Worm (Caenorhabditis elegans) whole organism, mixed stage, embryonic: ENCODE data around the gene C35B1.4.

Experiments used
- M03D4.4 ChIP-seq: sonication (generic microtip); optimal IDR thresholded peaks from 2 replicates; lab custom pipeline; 2017; ENCODE audit warnings: mild to moderate bottlenecking, missing genetic modification characterization, missing compliant biosample characterization
- bed-3 ChIP-seq: fragments of 200-800 bp; sonication (Bioruptor generic); optimal IDR thresholded peaks from 3 replicates; lab custom pipeline; 2018; ENCODE audit warnings: mild to moderate bottlenecking, missing genetic modification characterization, moderate library complexity, missing compliant biosample characterization
- blmp-1 ChIP-seq: fragments of 150-350 bp; optimal IDR thresholded peaks from 2 replicates; lab custom pipeline; 2014; ENCODE audit warnings: missing biosample characterization, missing genetic modification characterization
- ceh-39 ChIP-seq: fragments of 150-350 bp; optimal IDR thresholded peaks from 2 replicates; lab custom pipeline; 2014; ENCODE audit warnings: missing biosample characterization, missing genetic modification characterization
- ceh-43 ChIP-seq: fragments of 200-800 bp; sonication (Bioruptor generic); optimal IDR thresholded peaks from 2 replicates; lab custom pipeline; 2018; ENCODE audit warnings: mild to moderate bottlenecking, missing genetic modification characterization, moderate library complexity, missing compliant biosample characterization
- ceh-83 ChIP-seq: fragments of 200-800 bp; sonication (Bioruptor generic); optimal IDR thresholded peaks from 2 replicates; lab custom pipeline; 2018; ENCODE audit warnings: mild to moderate bottlenecking, missing genetic modification characterization, missing compliant biosample characterization
- ces-1 ChIP-seq: fragments of 150-350 bp; optimal IDR thresholded peaks from 2 replicates; lab custom pipeline; 2014; ENCODE audit warnings: missing biosample characterization, missing genetic modification reagents, missing genetic modification characterization
- cnd-1 ChIP-seq: fragments of 200-800 bp; sonication (Bioruptor generic); optimal IDR thresholded peaks from 2 replicates; lab custom pipeline; 2018; ENCODE audit warnings: mild to moderate bottlenecking, missing genetic modification characterization, missing compliant biosample characterization
- drap-1 ChIP-seq: fragments of 200-800 bp; sonication (Bioruptor generic); optimal IDR thresholded peaks from 3 replicates; lab custom pipeline; 2018; ENCODE audit warnings: mild to moderate bottlenecking, missing genetic modification characterization, missing compliant biosample characterization
- elt-1 ChIP-seq: sonication (generic microtip); optimal IDR thresholded peaks from 2 replicates; lab custom pipeline; 2017; ENCODE audit warnings: missing genetic modification characterization, mild to moderate bottlenecking, missing compliant biosample characterization, antibody characterized with exemption, moderate library complexity, borderline replicate concordance; ENCODE audit not compliant: insufficient read depth
- elt-3 ChIP-seq: fragments of 150-350 bp; optimal IDR thresholded peaks from 2 replicates; lab custom pipeline; 2014; ENCODE audit warnings: missing biosample characterization, missing genetic modification characterization
- flh-1 ChIP-seq: fragments of 200-800 bp; sonication (Bioruptor generic); optimal IDR thresholded peaks from 2 replicates; lab custom pipeline; 2018; ENCODE audit warnings: mild to moderate bottlenecking, missing genetic modification characterization, moderate library complexity, missing compliant biosample characterization
- ham-2 ChIP-seq: fragments of 200-800 bp; sonication (Bioruptor generic); optimal IDR thresholded peaks from 2 replicates; lab custom pipeline; 2018; ENCODE audit warnings: mild to moderate bottlenecking, missing genetic modification characterization, missing compliant biosample characterization
- hlh-1 ChIP-seq: fragments of 150-350 bp; optimal IDR thresholded peaks from 2 replicates; lab custom pipeline; 2014; ENCODE audit warnings: missing biosample characterization, missing genetic modification reagents, missing genetic modification characterization
- lin-32 ChIP-seq: fragments of 200-800 bp; sonication (Bioruptor generic); optimal IDR thresholded peaks from 2 replicates; lab custom pipeline; 2018; ENCODE audit warnings: mild to moderate bottlenecking, missing genetic modification characterization, missing compliant biosample characterization
- lsy-2 ChIP-seq: fragments of 150-350 bp; optimal IDR thresholded peaks from 2 replicates; lab custom pipeline; 2014; ENCODE audit warnings: missing biosample characterization, missing genetic modification characterization
- mab-5 ChIP-seq: fragments of 150-350 bp; optimal IDR thresholded peaks from 2 replicates; lab custom pipeline; 2014; ENCODE audit warnings: missing biosample characterization, missing genetic modification characterization
- mep-1 ChIP-seq: fragments of 150-350 bp; optimal IDR thresholded peaks from 2 replicates; lab custom pipeline; 2017; ENCODE audit warnings: missing biosample characterization, missing genetic modification reagents, missing genetic modification characterization, inconsistent platforms
- mls-2 ChIP-seq: sonication (generic microtip); optimal IDR thresholded peaks from 2 replicates; lab custom pipeline; 2016; ENCODE audit warnings: mild to moderate bottlenecking, missing genetic modification characterization, moderate library complexity, missing compliant biosample characterization
- nhr-2 ChIP-seq: fragments of 150-350 bp; optimal IDR thresholded peaks from 2 replicates; lab custom pipeline; 2014; ENCODE audit warnings: missing biosample characterization, missing genetic modification characterization
- nhr-237 ChIP-seq: fragments of 150-350 bp; optimal IDR thresholded peaks from 2 replicates; lab custom pipeline; 2014; ENCODE audit warnings: missing biosample characterization, missing genetic modification characterization
- nhr-76 ChIP-seq: sonication (generic microtip); optimal IDR thresholded peaks from 2 replicates; lab custom pipeline; 2017; ENCODE audit warnings: missing biosample characterization, missing genetic modification characterization
- pha-4 ChIP-seq: fragments of 150-350 bp; optimal IDR thresholded peaks from 2 replicates; lab custom pipeline; 2018; ENCODE audit warnings: missing biosample characterization, missing genetic modification reagents, missing genetic modification characterization
- sem-2 ChIP-seq: fragments of 200-800 bp; sonication (Bioruptor generic); optimal IDR thresholded peaks from 2 replicates; lab custom pipeline; 2018; ENCODE audit warnings: mild to moderate bottlenecking, missing genetic modification characterization, missing compliant biosample characterization
- sptf-1 ChIP-seq: sonication (generic microtip); optimal IDR thresholded peaks from 2 replicates; lab custom pipeline; 2017; ENCODE audit warnings: mild to moderate bottlenecking, missing genetic modification characterization, moderate library complexity, missing compliant biosample characterization
- tbx-8 ChIP-seq: fragments of 200-800 bp; sonication (Bioruptor generic); optimal IDR thresholded peaks from 2 replicates; lab custom pipeline; 2018; ENCODE audit warnings: mild to moderate bottlenecking, missing genetic modification characterization, moderate library complexity, missing compliant biosample characterization
- unc-120 ChIP-seq: sonication (generic microtip); optimal IDR thresholded peaks from 2 replicates; lab custom pipeline; 2017; ENCODE audit warnings: missing genetic modification characterization, missing compliant biosample characterization; ENCODE audit not compliant: poor library complexity, severe bottlenecking
- unc-39 ChIP-seq: fragments of 150-350 bp; optimal IDR thresholded peaks from 2 replicates; lab custom pipeline; 2014; ENCODE audit warnings: missing biosample characterization, missing genetic modification characterization
- unc-62 ChIP-seq: fragments of 150-350 bp; optimal IDR thresholded peaks from 2 replicates; lab custom pipeline; 2014; ENCODE audit warnings: missing biosample characterization, missing genetic modification reagents, missing genetic modification characterization
- ztf-11 ChIP-seq: fragments of 150-350 bp; optimal IDR thresholded peaks from 2 replicates; lab custom pipeline; 2014; ENCODE audit warnings: missing biosample characterization, missing genetic modification characterization

Gene C35B1.4

DNA sequence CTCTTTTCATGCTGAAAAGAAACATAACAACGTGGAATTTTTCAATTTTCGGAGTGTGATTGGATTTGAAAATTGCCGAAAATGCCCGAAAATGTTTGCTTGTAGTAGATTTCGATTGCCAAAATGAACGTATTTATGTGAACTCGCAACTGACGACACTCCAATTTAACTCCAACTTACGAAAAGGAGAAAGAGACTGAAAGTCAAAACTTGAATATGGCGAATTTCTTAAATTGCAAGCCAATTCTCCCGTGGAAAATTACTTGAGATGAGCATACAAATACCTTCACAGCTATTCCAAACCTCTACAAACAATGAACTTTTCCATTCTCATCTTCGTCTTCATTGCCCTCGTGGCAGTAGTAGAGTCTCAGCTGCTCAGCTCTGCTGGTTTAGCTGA is 3.0 kb downstream of the C35B1.4 start:
- no peak for TF ChIP-seq lin-32
- no peak for TF ChIP-seq ces-1 (GFP tag; lab: Kevin White, UChicago)
- no peak for TF ChIP-seq unc-39 (tag; lab: Kevin White, UChicago)
- no peak for TF ChIP-seq lsy-2 (tag; lab: Kevin White, UChicago)
- no peak for TF ChIP-seq blmp-1
- no peak for TF ChIP-seq drap-1 (GFP tag; lab: Kevin White, UChicago)

- TF ChIP-seq ceh-83 (GFP tag; lab: Kevin White, UChicago): no peak
- no peak for TF ChIP-seq unc-62
- no peak for TF ChIP-seq ham-2 (GFP tag; lab: Kevin White, UChicago)
- TF ChIP-seq unc-39 (tag; lab: Kevin White, UChicago): no peak
- TF ChIP-seq bed-3: no peak
- TF ChIP-seq cnd-1: no peak
- no peak for TF ChIP-seq ces-1 (GFP tag; lab: Kevin White, UChicago)
Measured at ce11 chrIV:4083094-4083493, 3.5 kb downstream of the C35B1.4 start.

DNA sequence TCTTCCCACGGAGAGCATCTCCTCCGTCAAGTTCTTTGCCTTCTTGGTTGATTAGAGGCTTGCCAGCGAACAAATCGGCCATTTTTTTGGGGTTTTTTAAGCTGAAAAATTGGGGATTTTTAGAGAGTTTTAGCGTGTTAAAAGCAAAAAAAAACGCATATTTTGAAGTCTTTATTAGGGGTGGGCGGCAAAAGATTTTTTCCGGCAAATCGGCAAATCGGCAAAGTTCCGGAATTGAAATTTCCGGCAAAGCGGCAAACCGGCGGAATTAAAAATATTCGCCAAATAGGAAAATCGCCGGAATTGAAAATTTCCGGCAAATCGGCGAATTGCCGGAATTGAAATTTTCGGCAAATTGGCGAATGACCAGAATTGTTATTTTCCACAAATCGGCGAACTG is 4.5 kb downstream of the C35B1.4 start, which contains the start of gene C35B1.5:
Gene C35B1.5, minus strand, starts transcription at position 101 of the 400 bp plus-strand sequence.
- TF ChIP-seq ceh-39 (tag; lab: Kevin White, UChicago) (no peak), elt-3 (tag; lab: Kevin White, UChicago) (no peak), sem-2 (GFP tag; lab: Kevin White, UChicago) (no peak), sptf-1 (tag; lab: Kevin White, UChicago) (no peak), unc-39 (tag; lab: Kevin White, UChicago) (no peak)

DNA sequence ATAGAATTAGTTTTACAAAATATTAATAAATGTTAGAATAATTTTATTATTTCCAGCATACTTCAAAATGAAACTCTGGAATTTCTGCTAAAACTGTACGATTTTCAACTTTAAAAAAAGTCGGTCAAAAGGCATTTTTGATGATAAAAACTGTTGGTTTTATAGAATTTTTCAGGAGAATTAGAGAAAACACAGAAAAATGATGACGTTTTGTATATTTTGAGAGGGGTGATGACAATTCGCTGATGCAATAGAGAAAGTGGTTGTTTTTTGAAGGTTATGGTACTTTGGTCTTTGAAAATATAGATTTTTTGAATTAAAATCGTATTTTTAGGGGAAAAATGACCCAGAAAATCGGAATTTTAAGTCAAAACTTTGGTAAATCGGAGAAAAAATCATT is 5.4 kb downstream of the C35B1.4 start:
- TF ChIP-seq ces-1 (GFP tag; lab: Kevin White, UChicago) (no peak), elt-1 (tag; lab: Kevin White, UChicago) (no peak), M03D4.4 (tag; lab: Kevin White, UChicago) (no peak), mls-2 (tag; lab: Kevin White, UChicago) (no peak), unc-120 (tag; lab: Kevin White, UChicago) (no peak), hlh-1 (tag; lab: Kevin White, UChicago) (no peak), nhr-237 (no peak), bed-3 (no peak)

DNA sequence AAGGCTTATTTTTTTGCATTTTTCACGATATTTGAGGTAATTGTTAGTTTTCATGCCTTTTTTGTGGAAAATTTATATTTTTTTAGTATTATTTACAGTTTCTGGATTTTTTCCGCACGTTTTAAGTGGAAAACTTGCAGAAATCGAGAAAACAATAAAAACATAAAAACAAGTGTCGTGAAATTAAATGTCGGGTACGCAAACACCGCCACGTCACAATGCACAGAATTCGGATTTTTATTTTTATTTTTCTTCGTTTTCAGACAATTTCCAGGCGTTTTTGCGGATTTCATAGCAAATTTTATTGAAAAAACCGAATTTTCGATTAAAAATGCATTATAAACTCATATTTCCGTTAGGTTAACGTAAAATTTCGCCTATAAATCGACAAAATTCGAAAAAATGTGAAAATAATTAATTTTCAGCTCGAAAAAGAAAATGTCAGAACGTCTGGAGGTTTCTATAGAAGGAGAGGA is 6.2 kb downstream of the C35B1.4 start, which contains the start of gene C35B1.2:
Gene C35B1.2, plus strand, starts transcription at position 426 of the 476 bp plus-strand sequence.
- TF ChIP-seq lin-32 (no peak), M03D4.4 (tag; lab: Kevin White, UChicago) (no peak), nhr-76 (no peak), nhr-237 (no peak), mep-1 (no peak), lsy-2 (tag; lab: Kevin White, UChicago) (peak; percentile 9), ces-1 (GFP tag; lab: Kevin White, UChicago) (peak; percentile 13)

DNA sequence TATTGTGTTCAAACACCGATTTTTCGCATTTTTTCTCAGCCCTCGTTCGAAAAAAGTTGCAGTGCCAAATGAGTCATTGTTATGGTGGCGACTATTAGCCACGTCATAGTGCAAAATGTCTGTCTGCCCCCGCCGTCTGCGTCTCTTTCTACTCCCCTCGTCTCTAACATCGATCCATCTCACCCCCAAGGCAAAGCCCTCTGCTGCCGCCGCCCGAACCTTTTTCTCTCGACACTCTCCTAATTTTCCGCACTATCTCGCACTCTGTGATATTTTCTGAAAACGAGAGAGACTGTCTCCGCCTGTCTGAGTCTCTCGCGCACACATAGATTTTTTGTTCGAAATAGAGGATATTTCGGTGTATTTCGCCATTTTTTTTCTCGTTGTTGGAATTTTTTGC is 13.5 kb downstream of the C35B1.4 start:
- peak; percentile 17 for TF ChIP-seq ham-2 (GFP tag; lab: Kevin White, UChicago)
- no peak for TF ChIP-seq bed-3
- TF ChIP-seq drap-1 (GFP tag; lab: Kevin White, UChicago): no peak
- no peak for TF ChIP-seq flh-1
- TF ChIP-seq unc-39 (tag; lab: Kevin White, UChicago): no peak
- TF ChIP-seq nhr-2 (tag; lab: Kevin White, UChicago): no peak
- peak; percentile 17 for TF ChIP-seq nhr-237
- TF ChIP-seq unc-120 (tag; lab: Kevin White, UChicago): peak; percentile 36
- no peak for TF ChIP-seq ztf-11 (tag; lab: Kevin White, UChicago)
- TF ChIP-seq blmp-1: no peak
- no peak for TF ChIP-seq sptf-1 (tag; lab: Kevin White, UChicago)
- TF ChIP-seq ceh-43 (GFP tag; lab: Kevin White, UChicago): no peak
- peak; percentile 19 for TF ChIP-seq unc-62
- no peak for TF ChIP-seq lin-32
- TF ChIP-seq ceh-83 (GFP tag; lab: Kevin White, UChicago): no peak
- no peak for TF ChIP-seq sem-2 (GFP tag; lab: Kevin White, UChicago)
- TF ChIP-seq nhr-76: no peak
- no peak for TF ChIP-seq cnd-1
- TF ChIP-seq tbx-8: no peak
- TF ChIP-seq ceh-39 (tag; lab: Kevin White, UChicago): no peak
- TF ChIP-seq elt-3 (tag; lab: Kevin White, UChicago): no peak
- no peak for TF ChIP-seq pha-4 (tag; lab: Kevin White, UChicago)
- peak; percentile 56 for TF ChIP-seq ces-1 (GFP tag; lab: Kevin White, UChicago)
- no peak for TF ChIP-seq mab-5
